Worm (Caenorhabditis elegans): Measurements from ENCODE around the gene tat-2.

- TF ChIP-seq elt-3 (tag; optimal IDR thresholded peaks at IDR 0.05) (no peak), skn-1 (tag; optimal IDR thresholded peaks at IDR 0.05) (no peak)
Measured at ce11 chrIV:4887258-4887657, 40.6 kb upstream of the tat-2 start, which contains the start of gene T08B6.1.

Data from whole organism, L3 larva.